Worm (Caenorhabditis elegans) whole organism, late embryonic: ENCODE results near the gene W09G12.9.

ENCODE experiments used
- ceh-31 ChIP-seq: sonication (generic microtip); optimal IDR thresholded peaks from 2 replicates; lab custom pipeline; 2016; ENCODE audit warnings: missing genetic modification characterization, missing compliant biosample characterization
- elt-2 ChIP-seq: sonication (generic microtip); optimal IDR thresholded peaks from 2 replicates; lab custom pipeline; 2016; ENCODE audit warnings: missing genetic modification reagents, missing genetic modification characterization, missing compliant biosample characterization
- elt-4 ChIP-seq: sonication (generic microtip); optimal IDR thresholded peaks from 2 replicates; lab custom pipeline; 2016; ENCODE audit warnings: missing genetic modification characterization, missing compliant biosample characterization
- hlh-13 ChIP-seq: fragments of 200-800 bp; sonication (Bioruptor generic); optimal IDR thresholded peaks from 2 replicates; lab custom pipeline; 2018; ENCODE audit warnings: mild to moderate bottlenecking, missing genetic modification characterization, missing compliant biosample characterization
- lim-6 ChIP-seq: sonication (generic microtip); optimal IDR thresholded peaks from 2 replicates; lab custom pipeline; 2016; ENCODE audit warnings: missing genetic modification characterization, missing compliant biosample characterization
- lin-11 ChIP-seq: fragments of 200-800 bp; sonication (Bioruptor generic); optimal IDR thresholded peaks from 2 replicates; lab custom pipeline; 2018; ENCODE audit warnings: mild to moderate bottlenecking, missing genetic modification characterization, missing compliant biosample characterization
- nhr-11 ChIP-seq: fragments of 150-350 bp; optimal IDR thresholded peaks from 2 replicates; lab custom pipeline; 2014; ENCODE audit warnings: missing biosample characterization, missing genetic modification characterization
- pqm-1 ChIP-seq: sonication (generic microtip); optimal IDR thresholded peaks from 2 replicates; lab custom pipeline; 2016; ENCODE audit warnings: missing genetic modification characterization, missing compliant biosample characterization
- ref-2 ChIP-seq: sonication (generic microtip); optimal IDR thresholded peaks from 2 replicates; lab custom pipeline; 2016; ENCODE audit warnings: missing genetic modification characterization, missing compliant biosample characterization
- syd-9 ChIP-seq: sonication (generic microtip); optimal IDR thresholded peaks from 2 replicates; lab custom pipeline; 2016; ENCODE audit warnings: mild to moderate bottlenecking, missing genetic modification characterization, moderate library complexity, missing compliant biosample characterization
- unc-3 ChIP-seq, 2 experiments: fragments of 200-800 bp in 1 of 2; sonication (Bioruptor generic) in 1 of 2; sonication (generic microtip) in 1 of 2; conservative IDR thresholded peaks in 1 of 2; optimal IDR thresholded peaks in 1 of 2; 2 replicates each; pipeline versions ENCODE4 v1.3.6 to Lab custom; 2016 to 2022; ENCODE audit warnings: missing compliant biosample characterization in 2 of 2, missing genetic modification characterization in 2 of 2, missing genetic modification reagents in 1 of 2
- unc-86 ChIP-seq: sonication (generic microtip); optimal IDR thresholded peaks from 2 replicates; lab custom pipeline; 2016; ENCODE audit warnings: missing genetic modification characterization, missing compliant biosample characterization

DNA sequence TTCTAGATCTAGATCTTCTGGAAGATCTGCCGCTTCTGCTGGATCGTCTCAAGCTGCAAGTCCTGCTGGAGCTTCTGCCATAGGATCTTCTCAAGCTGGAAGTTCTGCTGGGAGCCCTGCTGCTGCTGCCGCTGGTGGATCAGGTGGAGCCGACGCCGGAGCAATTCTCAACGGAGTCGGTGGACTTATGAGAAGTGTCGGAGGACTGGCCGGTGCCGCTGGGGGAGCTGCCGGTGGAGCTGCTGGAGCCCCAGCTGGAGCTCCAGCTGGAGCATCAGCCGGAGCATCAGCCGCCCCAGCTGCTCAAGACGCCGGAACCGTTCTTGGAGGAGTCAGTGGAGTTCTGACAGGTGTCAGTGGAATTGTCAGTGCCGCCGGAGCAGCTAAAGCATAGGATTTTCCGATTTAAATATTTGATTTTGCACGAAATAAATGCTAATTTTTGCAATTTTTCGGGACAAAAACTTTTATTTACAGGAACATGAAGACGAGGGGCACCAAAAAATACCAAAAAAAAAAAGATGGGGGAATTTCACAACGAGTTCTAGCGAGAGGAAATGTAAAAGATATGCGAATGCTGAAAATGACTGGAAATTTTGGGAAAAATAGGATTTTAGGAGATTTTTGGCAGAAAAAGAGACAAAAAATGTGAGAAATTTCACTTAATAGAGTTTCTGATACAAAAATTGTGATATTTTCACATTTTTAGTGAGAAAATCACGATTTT is 16.2 kb downstream of the W09G12.9 start:
- TF ChIP-seq nhr-11, result no peak
- no peak for TF ChIP-seq unc-3 (GFP tag; conservative IDR thresholded peaks at IDR 0.05; lab: Robert Waterston, UW)
- no peak for TF ChIP-seq unc-3 (tag; optimal IDR thresholded peaks at IDR 0.05; lab: Kevin White, UChicago)
- no peak for TF ChIP-seq ref-2 (tag; lab: Kevin White, UChicago)
- TF ChIP-seq elt-4, result no peak
- TF ChIP-seq lim-6, result no peak
- TF ChIP-seq lin-11 (tag; lab: Kevin White, UChicago), result no peak
- TF ChIP-seq elt-2 (tag; lab: Kevin White, UChicago), result no peak
- TF ChIP-seq pqm-1 (tag; lab: Kevin White, UChicago), result no peak
- TF ChIP-seq unc-86 (tag; lab: Kevin White, UChicago), result no peak
- no peak for TF ChIP-seq hlh-13 (GFP tag; lab: Kevin White, UChicago)
- no peak for TF ChIP-seq ceh-31 (tag; lab: Kevin White, UChicago)
- TF ChIP-seq syd-9 (tag; lab: Kevin White, UChicago), result no peak
